Worm (Caenorhabditis elegans): ENCODE measurements around the gene Y67D2.5.

Gene Y67D2.5

DNA sequence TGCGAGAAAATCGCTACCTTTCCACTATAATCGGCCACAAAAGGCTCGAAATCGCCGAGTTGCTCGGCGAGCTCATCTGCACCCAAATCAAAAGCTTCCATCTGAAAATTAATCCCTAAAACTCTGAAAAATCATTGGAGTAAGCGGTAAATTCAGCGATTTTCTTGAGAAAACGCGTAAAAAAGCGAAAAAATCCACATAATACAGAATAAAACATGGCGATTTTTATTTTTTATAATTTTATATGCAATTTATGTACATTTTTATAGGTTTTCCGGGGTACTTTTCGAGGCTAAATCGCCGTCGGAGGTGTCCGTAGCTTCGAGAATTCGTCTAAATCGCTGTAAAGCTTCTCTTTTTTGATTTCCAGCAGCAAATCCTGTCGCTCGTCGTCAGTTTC, 44.8 kb downstream of the Y67D2.5 start, which contains the start of gene Y82E9BR.19:
Gene Y82E9BR.19, minus strand, starts transcription at position 101 of the 400 bp plus-strand sequence.
- TF ChIP-seq unc-55 (GFP tag; optimal IDR thresholded peaks at IDR 0.05), result no peak
- TF ChIP-seq hlh-15 (tag; optimal IDR thresholded peaks at IDR 0.05), result no peak
- no peak for TF ChIP-seq ztf-16 (tag; optimal IDR thresholded peaks at IDR 0.05)
- TF ChIP-seq eyg-1 (tag; optimal IDR thresholded peaks at IDR 0.05), result no peak
- TF ChIP-seq pqm-1 (tag; optimal IDR thresholded peaks at IDR 0.05), result no peak
- no peak for TF ChIP-seq sox-2 (GFP tag; IDR thresholded peaks at IDR 0.05)
- no peak for TF ChIP-seq hlh-13 (GFP tag; optimal IDR thresholded peaks at IDR 0.05)
- no peak for TF ChIP-seq hlh-8 (tag; optimal IDR thresholded peaks at IDR 0.05)
- no peak for TF ChIP-seq ceh-48 (tag; optimal IDR thresholded peaks at IDR 0.05)
- no peak for TF ChIP-seq lim-6 (tag; optimal IDR thresholded peaks at IDR 0.05)
- TF ChIP-seq ceh-19 (GFP tag; optimal IDR thresholded peaks at IDR 0.05), result no peak
- no peak for TF ChIP-seq T23F11.4 (GFP tag; optimal IDR thresholded peaks at IDR 0.05)
- TF ChIP-seq ceh-30 (tag; optimal IDR thresholded peaks at IDR 0.05), result no peak
- no peak for TF ChIP-seq ceh-45 (GFP tag; IDR thresholded peaks at IDR 0.05)
- TF ChIP-seq ceh-24 (tag; optimal IDR thresholded peaks at IDR 0.05), result no peak
- TF ChIP-seq sox-4 (tag; optimal IDR thresholded peaks at IDR 0.05), result no peak
- TF ChIP-seq unc-42 (tag; optimal IDR thresholded peaks at IDR 0.05), result no peak
- no peak for TF ChIP-seq F13H6.1 (tag; optimal IDR thresholded peaks at IDR 0.05)
- TF ChIP-seq elt-4 (tag; optimal IDR thresholded peaks at IDR 0.05), result no peak
- no peak for TF ChIP-seq fax-1 (tag; optimal IDR thresholded peaks at IDR 0.05)
